Worm (Caenorhabditis elegans) whole organism, L1 larva: ENCODE results near the gene ckb-2.

Experiments used
- C16A3.4 ChIP-seq: fragments of 150-350 bp; optimal IDR thresholded peaks from 2 replicates; lab custom pipeline; 2014; ENCODE audit warnings: missing biosample characterization, missing genetic modification characterization
- Y116A8C.19 ChIP-seq: sonication (generic microtip); optimal IDR thresholded peaks from 2 replicates; lab custom pipeline; 2016; ENCODE audit warnings: missing compliant biosample characterization, missing genetic modification characterization, borderline replicate concordance
- aha-1 ChIP-seq: fragments of 150-350 bp; optimal IDR thresholded peaks from 2 replicates; lab custom pipeline; 2014; ENCODE audit warnings: missing biosample characterization, missing genetic modification characterization
- blmp-1 ChIP-seq: fragments of 150-350 bp; optimal IDR thresholded peaks from 2 replicates; lab custom pipeline; 2014; ENCODE audit warnings: missing biosample characterization, missing genetic modification characterization
- ceh-90 ChIP-seq: sonication (generic microtip); optimal IDR thresholded peaks from 2 replicates; lab custom pipeline; 2016; ENCODE audit warnings: missing genetic modification characterization, missing compliant biosample characterization
- dpl-1 ChIP-seq, 3 experiments: fragments of 150-350 bp in 2 of 3; sonication (generic microtip) in 1 of 3; optimal IDR thresholded peaks; 2 replicates each; lab custom pipeline; 2014 to 2017; ENCODE audit warnings: missing biosample characterization in 3 of 3, missing genetic modification characterization in 3 of 3, missing genetic modification reagents in 3 of 3
- efl-1 ChIP-seq, 4 experiments: fragments of 150-350 bp; optimal IDR thresholded peaks in 3 of 4; peaks in 1 of 4; 1 replicate in 1 of 4; 2 replicates in 3 of 4; lab custom pipeline; 2014; ENCODE audit warnings: missing biosample characterization in 2 of 4, missing genetic modification characterization in 2 of 4, missing genetic modification reagents in 2 of 4
- efl-3 ChIP-seq: fragments of 200-800 bp; sonication (Bioruptor generic); optimal IDR thresholded peaks from 2 replicates; lab custom pipeline; 2018; ENCODE audit warnings: mild to moderate bottlenecking, missing genetic modification characterization, missing compliant biosample characterization
- egl-13 ChIP-seq: sonication (generic microtip); optimal IDR thresholded peaks from 2 replicates; lab custom pipeline; 2016; ENCODE audit warnings: missing genotype, missing genetic modification reagents, missing genetic modification characterization, missing compliant biosample characterization
- elt-2 ChIP-seq: sonication (generic microtip); optimal IDR thresholded peaks from 2 replicates; lab custom pipeline; 2016; ENCODE audit warnings: missing genetic modification characterization, mild to moderate bottlenecking, inconsistent platforms, missing compliant biosample characterization, missing genetic modification reagents
- hlh-4 ChIP-seq: sonication (generic microtip); optimal IDR thresholded peaks from 2 replicates; lab custom pipeline; 2016; ENCODE audit warnings: mild to moderate bottlenecking, missing genetic modification characterization, missing compliant biosample characterization
- hpl-2 ChIP-seq: fragments of 150-350 bp; optimal IDR thresholded peaks from 2 replicates; lab custom pipeline; 2014; ENCODE audit warnings: missing biosample characterization, missing genetic modification reagents, missing genetic modification characterization
- lin-14 ChIP-seq: fragments of 200-800 bp; sonication (Bioruptor generic); optimal IDR thresholded peaks from 2 replicates; lab custom pipeline; 2018; ENCODE audit warnings: mild to moderate bottlenecking, missing genetic modification characterization, moderate library complexity, missing compliant biosample characterization
- lin-35 ChIP-seq, 2 experiments: fragments of 150-350 bp; optimal IDR thresholded peaks; 2 replicates each; lab custom pipeline; 2014; ENCODE audit warnings: missing biosample characterization in 2 of 2, missing genetic modification characterization in 2 of 2, missing genetic modification reagents in 2 of 2
- lin-39 ChIP-seq: fragments of 150-350 bp; optimal IDR thresholded peaks from 2 replicates; lab custom pipeline; 2014; ENCODE audit warnings: missing biosample characterization, missing genetic modification reagents, missing genetic modification characterization
- lsy-2 ChIP-seq, 2 experiments: fragments of 150-350 bp; optimal IDR thresholded peaks; 2 replicates each; lab custom pipeline; 2014; ENCODE audit warnings: missing biosample characterization in 2 of 2, missing genetic modification characterization in 2 of 2
- mab-9 ChIP-seq: fragments of 200-800 bp; sonication (Bioruptor generic); IDR thresholded peaks from 2 replicates; pipeline ENCODE4 v1.3.6; 2022; ENCODE audit warnings: missing genetic modification reagents, missing genetic modification characterization, missing compliant biosample characterization
- mdl-1 ChIP-seq, 2 experiments: fragments of 150-350 bp; optimal IDR thresholded peaks; 2 replicates each; lab custom pipeline; 2014 to 2017; ENCODE audit warnings: missing biosample characterization in 2 of 2, missing genetic modification characterization in 2 of 2, inconsistent platforms in 1 of 2
- nhr-19 ChIP-seq: fragments of 200-800 bp; sonication (Bioruptor generic); conservative IDR thresholded peaks from 2 replicates; pipeline ENCODE4 v1.3.6; 2022; ENCODE audit warnings: missing genetic modification characterization, missing compliant biosample characterization
- nhr-20 ChIP-seq: sonication (generic microtip); optimal IDR thresholded peaks from 2 replicates; lab custom pipeline; 2016; ENCODE audit warnings: mild to moderate bottlenecking, missing genetic modification characterization, missing compliant biosample characterization
- nhr-237 ChIP-seq: fragments of 150-350 bp; optimal IDR thresholded peaks from 2 replicates; lab custom pipeline; 2014; ENCODE audit warnings: missing biosample characterization, missing genetic modification characterization
- nhr-47 ChIP-seq: sonication (generic microtip); optimal IDR thresholded peaks from 2 replicates; lab custom pipeline; 2016; ENCODE audit warnings: mild to moderate bottlenecking, missing genetic modification characterization, moderate library complexity, missing compliant biosample characterization
- nhr-71 ChIP-seq: sonication (generic microtip); optimal IDR thresholded peaks from 2 replicates; lab custom pipeline; 2016; ENCODE audit warnings: mild to moderate bottlenecking, missing genetic modification characterization, moderate library complexity, missing compliant biosample characterization
- nhr-76 ChIP-seq: sonication (generic microtip); optimal IDR thresholded peaks from 2 replicates; lab custom pipeline; 2017; ENCODE audit warnings: missing biosample characterization, missing genetic modification characterization
- nhr-85 ChIP-seq: sonication (generic microtip); peaks from one replicate; lab custom pipeline; 2016; ENCODE audit warnings: missing genetic modification characterization, inconsistent platforms, missing compliant biosample characterization
- nhr-90 ChIP-seq: sonication (generic microtip); optimal IDR thresholded peaks from 2 replicates; lab custom pipeline; 2016; ENCODE audit warnings: mild to moderate bottlenecking, missing genetic modification characterization, missing compliant biosample characterization; ENCODE audit not compliant: poor library complexity
- pag-3 ChIP-seq: sonication (generic microtip); optimal IDR thresholded peaks from 2 replicates; lab custom pipeline; 2017; ENCODE audit warnings: missing genetic modification characterization, mild to moderate bottlenecking, missing compliant biosample characterization, antibody characterized with exemption, borderline replicate concordance; ENCODE audit not compliant: insufficient read depth
- pax-3 ChIP-seq: fragments of 200-800 bp; sonication (Bioruptor generic); optimal IDR thresholded peaks from 2 replicates; lab custom pipeline; 2018; ENCODE audit warnings: mild to moderate bottlenecking, missing genetic modification characterization, moderate library complexity, missing compliant biosample characterization
- rnt-1 ChIP-seq: sonication (generic microtip); optimal IDR thresholded peaks from 2 replicates; lab custom pipeline; 2016; ENCODE audit warnings: mild to moderate bottlenecking, missing genetic modification characterization, moderate library complexity, missing compliant biosample characterization
- skn-1 ChIP-seq: fragments of 150-350 bp; optimal IDR thresholded peaks from 2 replicates; lab custom pipeline; 2014; ENCODE audit warnings: missing biosample characterization, missing genetic modification characterization
- snpc-4 ChIP-seq: fragments of 150-350 bp; optimal IDR thresholded peaks from 2 replicates; lab custom pipeline; 2014; ENCODE audit warnings: missing biosample characterization, missing genetic modification characterization
- snu-23 ChIP-seq: sonication (generic microtip); optimal IDR thresholded peaks from 2 replicates; lab custom pipeline; 2016; ENCODE audit warnings: missing genetic modification characterization, missing compliant biosample characterization
- sox-4 ChIP-seq: sonication (generic microtip); optimal IDR thresholded peaks from 2 replicates; lab custom pipeline; 2016; ENCODE audit warnings: missing genetic modification characterization, missing compliant biosample characterization
- sptf-1 ChIP-seq: fragments of 150-350 bp; optimal IDR thresholded peaks from 2 replicates; lab custom pipeline; 2014; ENCODE audit warnings: missing biosample characterization, missing genetic modification characterization
- sup-37 ChIP-seq: fragments of 200-800 bp; sonication (Bioruptor generic); optimal IDR thresholded peaks from 2 replicates; lab custom pipeline; 2018; ENCODE audit warnings: mild to moderate bottlenecking, missing genetic modification characterization, missing compliant biosample characterization
- swsn-7 ChIP-seq: sonication (generic microtip); optimal IDR thresholded peaks from 2 replicates; lab custom pipeline; 2016; ENCODE audit warnings: missing genetic modification characterization, missing compliant biosample characterization
- unc-30 ChIP-seq: sonication (generic microtip); optimal IDR thresholded peaks from 2 replicates; lab custom pipeline; 2017; ENCODE audit warnings: missing biosample characterization, missing genetic modification characterization
- unc-62 ChIP-seq: fragments of 150-350 bp; optimal IDR thresholded peaks from 2 replicates; lab custom pipeline; 2014; ENCODE audit warnings: missing biosample characterization, missing genetic modification reagents, missing genetic modification characterization
- unc-86 ChIP-seq: sonication (generic microtip); optimal IDR thresholded peaks from 2 replicates; lab custom pipeline; 2016; ENCODE audit warnings: missing genetic modification characterization, missing compliant biosample characterization
- unc-98 ChIP-seq: fragments of 200-800 bp; sonication (Bioruptor generic); IDR thresholded peaks from 2 replicates; pipeline ENCODE4 v1.3.6; 2022; ENCODE audit warnings: missing genetic modification characterization, missing compliant biosample characterization
- xbp-1 ChIP-seq: sonication (generic microtip); optimal IDR thresholded peaks from 2 replicates; lab custom pipeline; 2016; ENCODE audit warnings: missing genetic modification characterization, missing compliant biosample characterization
- ztf-11 ChIP-seq, 2 experiments: sonication (generic microtip); optimal IDR thresholded peaks; 2 replicates each; lab custom pipeline; 2016 to 2017; ENCODE audit warnings: missing genetic modification characterization in 2 of 2, missing biosample characterization in 1 of 2, missing compliant biosample characterization in 1 of 2

Gene ckb-2

DNA sequence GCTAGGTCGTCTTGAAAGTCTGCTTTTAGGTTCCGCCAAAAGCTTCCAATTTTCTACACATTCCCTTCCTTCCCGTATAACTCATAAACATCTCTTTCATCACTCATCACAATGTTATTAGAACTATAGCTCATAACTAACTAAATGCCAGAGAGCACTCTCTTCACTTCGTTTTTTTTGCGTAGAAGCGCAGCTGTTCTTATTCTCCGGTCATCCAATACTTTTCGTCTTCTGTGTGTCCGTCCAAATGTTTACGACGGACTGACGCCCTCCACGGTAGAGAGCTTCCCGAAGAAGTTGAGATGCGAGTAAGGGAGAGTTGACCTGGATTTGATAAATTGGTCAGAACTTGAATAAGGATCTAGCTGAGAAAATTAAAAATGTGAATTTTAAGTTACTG lies 8.5 kb upstream of the ckb-2 start:
- TF ChIP-seq pag-3 (tag; lab: Kevin White, UChicago), result no peak
- no peak for TF ChIP-seq nhr-20 (tag; lab: Kevin White, UChicago)
- TF ChIP-seq C16A3.4 (tag; lab: Kevin White, UChicago), result no peak
- TF ChIP-seq nhr-47, result no peak
- TF ChIP-seq efl-1 (optimal IDR thresholded peaks at IDR 0.05; lab: Kevin White, UChicago), result no peak
- TF ChIP-seq efl-1 (GFP tag; optimal IDR thresholded peaks at IDR 0.05 in 1 of 2; lab: Kevin White, UChicago), result peak in 1 of 2 experiments; percentile 44
- TF ChIP-seq rnt-1 (tag; lab: Kevin White, UChicago), result peak; percentile 40
- no peak for TF ChIP-seq unc-30 (tag; lab: Kevin White, UChicago)
- TF ChIP-seq dpl-1 (GFP tag; optimal IDR thresholded peaks at IDR 0.05; lab: Kevin White, UChicago), result no peak
- TF ChIP-seq hlh-4 (tag; lab: Kevin White, UChicago), result no peak
- peak; percentile 19 for TF ChIP-seq lin-14 (GFP tag; lab: Kevin White, UChicago)
- TF ChIP-seq hpl-2, result no peak
- no peak for TF ChIP-seq nhr-71
- no peak for TF ChIP-seq snpc-4 (tag; lab: Kevin White, UChicago)
- TF ChIP-seq aha-1, result no peak
- TF ChIP-seq nhr-90, result no peak
- no peak for TF ChIP-seq efl-3 (GFP tag; lab: Kevin White, UChicago)

DNA sequence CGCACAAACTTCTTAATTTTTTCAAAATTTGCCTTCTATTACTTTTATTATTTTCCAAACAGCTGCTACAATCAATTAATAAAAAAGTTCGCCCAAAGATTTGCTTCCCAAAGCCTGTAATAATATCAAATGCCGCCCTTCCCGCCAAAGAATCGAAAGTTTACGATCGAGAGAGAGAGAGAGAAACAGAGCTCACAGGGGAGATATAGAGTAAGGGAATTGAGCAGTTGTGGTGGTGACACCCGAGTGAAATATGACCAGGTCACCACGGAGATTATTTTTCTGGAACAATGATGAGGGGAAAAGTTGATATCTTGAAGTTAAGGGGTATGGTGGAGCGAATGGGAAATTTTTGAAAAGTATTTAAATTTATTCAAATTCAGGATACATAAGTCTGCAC lies 7.8 kb upstream of the ckb-2 start:
- TF ChIP-seq nhr-237 (tag; lab: Kevin White, UChicago) (no peak), nhr-76 (tag; lab: Kevin White, UChicago) (no peak), mab-9 (GFP tag; lab: Robert Waterston, UW) (no peak), elt-2 (tag; lab: Kevin White, UChicago) (no peak), pag-3 (tag; lab: Kevin White, UChicago) (no peak), swsn-7 (tag; lab: Kevin White, UChicago) (no peak), efl-1 (optimal IDR thresholded peaks at IDR 0.05; lab: Kevin White, UChicago) (no peak), efl-1 (GFP tag; optimal IDR thresholded peaks at IDR 0.05 in 1 of 2; lab: Kevin White, UChicago) (no peak), mdl-1 (tag; optimal IDR thresholded peaks at IDR 0.05; lab: Kevin White, UChicago) (no peak), ztf-11 (tag; optimal IDR thresholded peaks at IDR 0.05; lab: Kevin White, UChicago) (no peak), skn-1 (tag; lab: Kevin White, UChicago) (no peak)

ce11 chrIII:4362332-4362731 lies 5.4 kb upstream of the ckb-2 start:
- TF ChIP-seq nhr-85 (tag; lab: Kevin White, UChicago) (peak; percentile 71), hlh-4 (tag; lab: Kevin White, UChicago) (no peak), nhr-19 (GFP tag; lab: Robert Waterston, UW) (peak; percentile 28), nhr-90 (peak; percentile 47), swsn-7 (tag; lab: Kevin White, UChicago) (peak; percentile 10), snu-23 (peak; percentile 49), rnt-1 (tag; lab: Kevin White, UChicago) (peak; percentile 48), lin-35 (GFP tag; optimal IDR thresholded peaks at IDR 0.05; lab: Kevin White, UChicago) (peak in 1 of 2 experiments; percentile 55), nhr-20 (tag; lab: Kevin White, UChicago) (peak; percentile 20), nhr-47 (peak; percentile 36), xbp-1 (tag; lab: Kevin White, UChicago) (peak; percentile 3), sptf-1 (tag; lab: Kevin White, UChicago) (no peak), efl-1 (optimal IDR thresholded peaks at IDR 0.05; lab: Kevin White, UChicago) (peak in 1 of 2 experiments; percentile 17), efl-1 (GFP tag; optimal IDR thresholded peaks at IDR 0.05 in 1 of 2; lab: Kevin White, UChicago) (peak in 1 of 2 experiments; percentile 55), nhr-71 (peak; percentile 32), pag-3 (tag; lab: Kevin White, UChicago) (no peak), unc-30 (tag; lab: Kevin White, UChicago) (no peak)

DNA sequence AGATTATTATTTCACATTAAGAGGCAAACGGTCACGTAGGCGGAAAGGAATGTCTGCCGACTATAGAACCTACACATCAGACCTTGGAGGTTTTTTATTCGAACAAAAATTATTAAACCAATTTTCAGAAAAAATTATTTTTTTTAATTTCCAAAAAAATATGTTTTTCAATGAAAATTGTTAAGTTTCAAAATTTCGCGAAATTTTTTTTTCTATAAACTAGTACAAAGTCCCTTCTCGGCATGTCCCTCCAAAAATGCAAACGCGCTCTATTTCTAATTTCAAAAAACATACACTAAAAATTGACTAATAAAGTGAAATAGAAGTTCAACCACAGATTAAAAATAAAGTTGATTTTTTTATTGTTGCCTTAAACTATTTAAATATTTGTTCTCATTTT lies 2.8 kb upstream of the ckb-2 start, which contains the start of gene ckb-1:
Gene ckb-1, plus strand, starts transcription at position 301 of the 400 bp plus-strand sequence.
- peak in 1 of 2 experiments; percentile 18 for TF ChIP-seq lin-35 (GFP tag; optimal IDR thresholded peaks at IDR 0.05; lab: Kevin White, UChicago)
- TF ChIP-seq nhr-76 (tag; lab: Kevin White, UChicago), result no peak
- TF ChIP-seq dpl-1 (GFP tag; optimal IDR thresholded peaks at IDR 0.05; lab: Kevin White, UChicago), result peak in 1 of 3 experiments; percentile 24
- no peak for TF ChIP-seq sup-37 (GFP tag; lab: Kevin White, UChicago)
- no peak for TF ChIP-seq pax-3
- no peak for TF ChIP-seq blmp-1 (tag; lab: Kevin White, UChicago)
- no peak for TF ChIP-seq ceh-90 (tag; lab: Kevin White, UChicago)
- no peak for TF ChIP-seq nhr-90
- TF ChIP-seq unc-98, result no peak
- TF ChIP-seq sox-4 (tag; lab: Kevin White, UChicago), result no peak
- no peak for TF ChIP-seq unc-86 (tag; lab: Kevin White, UChicago)
- no peak for TF ChIP-seq unc-62 (GFP tag; lab: Kevin White, UChicago)
- no peak for TF ChIP-seq egl-13 (tag; lab: Kevin White, UChicago)
- TF ChIP-seq lin-39 (tag; lab: Kevin White, UChicago), result no peak
- TF ChIP-seq mdl-1 (tag; optimal IDR thresholded peaks at IDR 0.05; lab: Kevin White, UChicago), result no peak
- peak; percentile 0 to 32 for TF ChIP-seq lsy-2 (tag; optimal IDR thresholded peaks at IDR 0.05; lab: Kevin White, UChicago)
- no peak for TF ChIP-seq Y116A8C.19 (tag; lab: Kevin White, UChicago)
- TF ChIP-seq, all 84 proteins: peak for 3
